Fruit fly (Drosophila melanogaster): ENCODE results near the gene MFS18.
A peak's percentile ranks its signal among the peaks of the same experiment; 100 is the strongest.

DNA sequence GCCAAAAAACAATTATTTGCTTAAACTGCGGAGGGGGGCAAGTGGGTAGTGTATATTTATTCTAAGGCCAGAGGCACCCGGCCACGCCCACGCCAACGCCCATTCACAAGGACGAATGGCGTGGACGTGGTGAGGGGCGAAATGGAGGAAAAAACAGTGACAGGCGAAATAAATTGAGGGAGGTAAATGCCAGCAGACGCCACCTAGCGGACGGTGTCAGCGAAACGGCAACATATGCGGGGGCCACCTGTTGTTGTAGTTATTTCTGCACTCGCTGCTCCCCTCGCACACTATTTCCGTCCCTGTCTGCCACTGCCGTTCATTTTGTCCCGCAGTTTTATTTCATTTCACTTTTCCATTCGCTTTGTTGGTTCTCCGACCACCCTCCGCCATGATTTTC, 30.5 kb downstream of the MFS18 start:
- TF ChIP-seq kay (GFP tag; ENCODE audit: borderline replicate concordance) (peak; percentile 9), CG12768 (GFP tag; optimal IDR thresholded peaks at IDR 0.05) (no peak), toe (GFP tag; optimal IDR thresholded peaks at IDR 0.05) (no peak)
